Worm (Caenorhabditis elegans) whole organism, late embryonic: ENCODE results near the gene D2024.1.

ENCODE experiments used
- C08G9.2 ChIP-seq: sonication (generic microtip); optimal IDR thresholded peaks from 2 replicates; lab custom pipeline; 2016; ENCODE audit warnings: mild to moderate bottlenecking, missing genetic modification characterization, moderate library complexity, missing compliant biosample characterization
- C38D4.7 ChIP-seq: fragments of 200-800 bp; sonication (Bioruptor generic); optimal IDR thresholded peaks from 2 replicates; lab custom pipeline; 2018; ENCODE audit warnings: mild to moderate bottlenecking, missing genetic modification characterization, moderate library complexity, missing compliant biosample characterization
- F13H6.1 ChIP-seq: sonication (generic microtip); optimal IDR thresholded peaks from 2 replicates; lab custom pipeline; 2016; ENCODE audit warnings: missing genetic modification characterization, missing compliant biosample characterization
- K02D7.2 ChIP-seq: sonication (generic microtip); optimal IDR thresholded peaks from 2 replicates; lab custom pipeline; 2017; ENCODE audit warnings: mild to moderate bottlenecking, missing genetic modification characterization, missing compliant biosample characterization
- K09A11.1 ChIP-seq: sonication (generic microtip); optimal IDR thresholded peaks from 2 replicates; lab custom pipeline; 2017; ENCODE audit warnings: antibody characterized with exemption, mild to moderate bottlenecking, missing genetic modification characterization, missing compliant biosample characterization; ENCODE audit not compliant: insufficient read depth
- Y22D7AL.16 ChIP-seq: sonication (generic microtip); optimal IDR thresholded peaks from 2 replicates; lab custom pipeline; 2016; ENCODE audit warnings: missing genetic modification characterization, missing compliant biosample characterization
- ama-1 ChIP-seq: fragments of 150-350 bp; optimal IDR thresholded peaks from 2 replicates; lab custom pipeline; 2014
- ceh-18 ChIP-seq: sonication (generic microtip); optimal IDR thresholded peaks from 2 replicates; lab custom pipeline; 2016; ENCODE audit warnings: missing genetic modification characterization, missing compliant biosample characterization
- ceh-19 ChIP-seq: fragments of 200-800 bp; sonication (Bioruptor generic); optimal IDR thresholded peaks from 2 replicates; lab custom pipeline; 2018; ENCODE audit warnings: mild to moderate bottlenecking, missing genetic modification characterization, missing compliant biosample characterization
- ceh-2 ChIP-seq: sonication (generic microtip); optimal IDR thresholded peaks from 2 replicates; lab custom pipeline; 2016; ENCODE audit warnings: missing genotype, missing genetic modification characterization, missing compliant biosample characterization
- ceh-22 ChIP-seq: sonication (generic microtip); optimal IDR thresholded peaks from 2 replicates; lab custom pipeline; 2017; ENCODE audit warnings: missing biosample characterization, missing genetic modification characterization
- ceh-24 ChIP-seq: sonication (generic microtip); optimal IDR thresholded peaks from 2 replicates; lab custom pipeline; 2016; ENCODE audit warnings: mild to moderate bottlenecking, missing genetic modification characterization, missing compliant biosample characterization
- ceh-30 ChIP-seq: fragments of 150-350 bp; optimal IDR thresholded peaks from 2 replicates; lab custom pipeline; 2014; ENCODE audit warnings: missing biosample characterization, missing genetic modification characterization
- ceh-31 ChIP-seq: sonication (generic microtip); optimal IDR thresholded peaks from 2 replicates; lab custom pipeline; 2016; ENCODE audit warnings: missing genetic modification characterization, missing compliant biosample characterization
- ceh-45 ChIP-seq: fragments of 200-800 bp; sonication (Bioruptor generic); IDR thresholded peaks from 2 replicates; pipeline ENCODE4 v1.3.6; 2022; ENCODE audit warnings: missing genetic modification reagents, missing genetic modification characterization, missing compliant biosample characterization
- ceh-48 ChIP-seq: sonication (generic microtip); optimal IDR thresholded peaks from 2 replicates; lab custom pipeline; 2016; ENCODE audit warnings: missing genetic modification characterization, inconsistent platforms, missing compliant biosample characterization
- ceh-9 ChIP-seq: sonication (generic microtip); optimal IDR thresholded peaks from 2 replicates; lab custom pipeline; 2016; ENCODE audit warnings: mild to moderate bottlenecking, missing genetic modification characterization, inconsistent platforms, missing compliant biosample characterization
- che-1 ChIP-seq: sonication (generic microtip); optimal IDR thresholded peaks from 2 replicates; lab custom pipeline; 2016; ENCODE audit warnings: mild to moderate bottlenecking, missing genetic modification characterization, missing compliant biosample characterization
- dmd-4 ChIP-seq: sonication (generic microtip); optimal IDR thresholded peaks from 2 replicates; lab custom pipeline; 2016; ENCODE audit warnings: borderline replicate concordance, missing genetic modification characterization, missing compliant biosample characterization
- elt-2 ChIP-seq: sonication (generic microtip); optimal IDR thresholded peaks from 2 replicates; lab custom pipeline; 2016; ENCODE audit warnings: missing genetic modification reagents, missing genetic modification characterization, missing compliant biosample characterization
- elt-4 ChIP-seq: sonication (generic microtip); optimal IDR thresholded peaks from 2 replicates; lab custom pipeline; 2016; ENCODE audit warnings: missing genetic modification characterization, missing compliant biosample characterization
- eyg-1 ChIP-seq: sonication (generic microtip); optimal IDR thresholded peaks from 2 replicates; lab custom pipeline; 2016; ENCODE audit warnings: missing genotype, missing genetic modification characterization, missing compliant biosample characterization
- fax-1 ChIP-seq: sonication (generic microtip); optimal IDR thresholded peaks from 2 replicates; lab custom pipeline; 2016; ENCODE audit warnings: missing genotype, missing genetic modification characterization, missing compliant biosample characterization
- fkh-10 ChIP-seq: fragments of 150-350 bp; optimal IDR thresholded peaks from 2 replicates; lab custom pipeline; 2014; ENCODE audit warnings: missing biosample characterization, missing genetic modification reagents, missing genetic modification characterization
- fkh-6 ChIP-seq: sonication (generic microtip); optimal IDR thresholded peaks from 2 replicates; lab custom pipeline; 2016; ENCODE audit warnings: missing genetic modification characterization, missing compliant biosample characterization
- gmeb-2 ChIP-seq: sonication (generic microtip); optimal IDR thresholded peaks from 2 replicates; lab custom pipeline; 2016; ENCODE audit warnings: missing genetic modification characterization, inconsistent platforms, missing compliant biosample characterization
- hlh-30 ChIP-seq: sonication (generic microtip); optimal IDR thresholded peaks from 2 replicates; lab custom pipeline; 2017; ENCODE audit warnings: antibody characterized with exemption, missing genetic modification characterization, missing compliant biosample characterization; ENCODE audit not compliant: insufficient read depth
- hlh-6 ChIP-seq: sonication (generic microtip); optimal IDR thresholded peaks from 2 replicates; lab custom pipeline; 2016; ENCODE audit warnings: missing genotype, missing genetic modification characterization, missing compliant biosample characterization
- hlh-8 ChIP-seq: sonication (generic microtip); optimal IDR thresholded peaks from 2 replicates; lab custom pipeline; 2016; ENCODE audit warnings: missing genotype, missing genetic modification characterization, missing compliant biosample characterization
- madf-2 ChIP-seq: sonication (generic microtip); optimal IDR thresholded peaks from 2 replicates; lab custom pipeline; 2017; ENCODE audit warnings: missing genetic modification characterization, missing compliant biosample characterization
- mec-3 ChIP-seq: sonication (generic microtip); optimal IDR thresholded peaks from 2 replicates; lab custom pipeline; 2016; ENCODE audit warnings: borderline replicate concordance, missing genetic modification characterization, missing compliant biosample characterization
- nfya-1 ChIP-seq: sonication (generic microtip); optimal IDR thresholded peaks from 2 replicates; lab custom pipeline; 2017; ENCODE audit warnings: missing genetic modification characterization, mild to moderate bottlenecking, missing compliant biosample characterization, antibody characterized with exemption, moderate library complexity
- nhr-11 ChIP-seq: fragments of 150-350 bp; optimal IDR thresholded peaks from 2 replicates; lab custom pipeline; 2014; ENCODE audit warnings: missing biosample characterization, missing genetic modification characterization
- nhr-232 ChIP-seq: sonication (generic microtip); optimal IDR thresholded peaks from 2 replicates; lab custom pipeline; 2016; ENCODE audit warnings: missing genetic modification characterization, missing compliant biosample characterization
- npax-4 ChIP-seq: sonication (generic microtip); optimal IDR thresholded peaks from 2 replicates; lab custom pipeline; 2016; ENCODE audit warnings: missing genetic modification characterization, missing compliant biosample characterization
- odd-2 ChIP-seq: sonication (generic microtip); optimal IDR thresholded peaks from 2 replicates; lab custom pipeline; 2017; ENCODE audit warnings: antibody characterized with exemption, mild to moderate bottlenecking, missing genetic modification characterization, missing compliant biosample characterization
- pag-3 ChIP-seq: sonication (generic microtip); optimal IDR thresholded peaks from 2 replicates; lab custom pipeline; 2016; ENCODE audit warnings: missing compliant biosample characterization, missing genetic modification characterization, borderline replicate concordance
- pax-1 ChIP-seq: fragments of 150-350 bp; optimal IDR thresholded peaks from 2 replicates; lab custom pipeline; 2014; ENCODE audit warnings: missing biosample characterization, missing genetic modification characterization
- pros-1 ChIP-seq: fragments of 150-350 bp; optimal IDR thresholded peaks from 2 replicates; lab custom pipeline; 2014; ENCODE audit warnings: missing biosample characterization, missing genetic modification reagents, missing genetic modification characterization
- sdc-2 ChIP-seq: sonication (generic microtip); optimal IDR thresholded peaks from 2 replicates; lab custom pipeline; 2016; ENCODE audit warnings: missing genotype, missing genetic modification characterization, missing compliant biosample characterization
- sox-4 ChIP-seq: sonication (generic microtip); optimal IDR thresholded peaks from 2 replicates; lab custom pipeline; 2017; ENCODE audit warnings: mild to moderate bottlenecking, missing genetic modification characterization, inconsistent platforms, missing compliant biosample characterization
- tbx-7 ChIP-seq: sonication (generic microtip); optimal IDR thresholded peaks from 2 replicates; lab custom pipeline; 2016; ENCODE audit warnings: missing genotype, missing genetic modification characterization, missing compliant biosample characterization
- ttx-3 ChIP-seq: sonication (generic microtip); optimal IDR thresholded peaks from 2 replicates; lab custom pipeline; 2016; ENCODE audit warnings: missing genetic modification reagents, missing genetic modification characterization, missing compliant biosample characterization
- unc-55 ChIP-seq: sonication (generic microtip); optimal IDR thresholded peaks from 2 replicates; lab custom pipeline; 2017; ENCODE audit warnings: missing biosample characterization, missing genetic modification reagents, missing genetic modification characterization
- unc-86 ChIP-seq: sonication (generic microtip); optimal IDR thresholded peaks from 2 replicates; lab custom pipeline; 2016; ENCODE audit warnings: missing genetic modification characterization, missing compliant biosample characterization
- zip-5 ChIP-seq: sonication (generic microtip); optimal IDR thresholded peaks from 2 replicates; lab custom pipeline; 2016; ENCODE audit warnings: missing genetic modification characterization, missing compliant biosample characterization

Gene D2024.1

ce11 chrIV:7230935-7231334 is 16.4 kb upstream of the D2024.1 start, which contains the start of gene D2024.4:
Gene D2024.4 (plus strand): TSS chrIV:7231235.
- TF ChIP-seq fkh-6 (tag; lab: Kevin White, UChicago) = no peak

ce11 chrIV:7233566-7234014 is 13.8 kb upstream of the D2024.1 start:
- TF ChIP-seq pros-1 (tag; lab: Kevin White, UChicago) (no peak), Y22D7AL.16 (no peak), unc-86 (no peak), ceh-18 (no peak), elt-2 (tag; lab: Kevin White, UChicago) (no peak), pax-1 (tag; lab: Kevin White, UChicago) (no peak), gmeb-2 (tag; lab: Kevin White, UChicago) (no peak), fkh-6 (tag; lab: Kevin White, UChicago) (no peak), nhr-11 (tag; lab: Kevin White, UChicago) (no peak), ceh-24 (tag; lab: Kevin White, UChicago) (no peak), K09A11.1 (tag; lab: Kevin White, UChicago) (no peak), zip-5 (tag; lab: Kevin White, UChicago) (no peak)

- TF ChIP-seq odd-2 (tag; lab: Kevin White, UChicago) (no peak), madf-2 (tag; lab: Kevin White, UChicago) (no peak), mec-3 (tag; lab: Kevin White, UChicago) (no peak)
Measured at ce11 chrIV:7234623-7235022, 12.7 kb upstream of the D2024.1 start.

ce11 chrIV:7235382-7235917 is 11.9 kb upstream of the D2024.1 start:
- TF ChIP-seq unc-55 (GFP tag; lab: Kevin White, UChicago) (peak; percentile 52), fax-1 (no peak), ceh-19 (GFP tag; lab: Kevin White, UChicago) (peak; percentile 43), hlh-8 (tag; lab: Kevin White, UChicago) (no peak), K09A11.1 (tag; lab: Kevin White, UChicago) (no peak), ceh-22 (no peak), F13H6.1 (tag; lab: Kevin White, UChicago) (peak; percentile 52), C38D4.7 (no peak), fkh-6 (tag; lab: Kevin White, UChicago) (peak; percentile 50), ceh-30 (tag; lab: Kevin White, UChicago) (peak; percentile 28), eyg-1 (tag; lab: Kevin White, UChicago) (peak; percentile 24), ceh-24 (tag; lab: Kevin White, UChicago) (no peak), fkh-10 (no peak), ceh-9 (tag; lab: Kevin White, UChicago) (no peak), hlh-6 (tag; lab: Kevin White, UChicago) (peak; percentile 27), ceh-45 (no peak), ttx-3 (tag; lab: Kevin White, UChicago) (no peak), ceh-2 (tag; lab: Kevin White, UChicago) (peak; percentile 9), C08G9.2 (tag; lab: Kevin White, UChicago) (peak; percentile 45), che-1 (tag; lab: Kevin White, UChicago) (no peak), elt-4 (no peak), ceh-31 (tag; lab: Kevin White, UChicago) (peak; percentile 80), npax-4 (no peak), nhr-232 (no peak), ceh-18 (peak; percentile 75), sdc-2 (peak; percentile 47), sox-4 (no peak), ceh-48 (tag; lab: Kevin White, UChicago) (no peak), zip-5 (tag; lab: Kevin White, UChicago) (no peak), ama-1 (lab: Kevin White, UChicago) (no peak), K02D7.2 (tag; lab: Kevin White, UChicago) (no peak), hlh-30 (tag; lab: Kevin White, UChicago) (no peak), nfya-1 (tag; lab: Kevin White, UChicago) (peak; percentile 80), pag-3 (tag; lab: Kevin White, UChicago) (no peak), tbx-7 (tag; lab: Kevin White, UChicago) (peak; percentile 6), gmeb-2 (tag; lab: Kevin White, UChicago) (no peak), dmd-4 (tag; lab: Kevin White, UChicago) (peak; percentile 67), pax-1 (tag; lab: Kevin White, UChicago) (no peak)
